Worm (Caenorhabditis elegans) whole organism, L4 larva: ENCODE data around the gene C01G10.9.

Source experiments
- D1046.2 ChIP-seq: fragments of 200-800 bp; sonication (Bioruptor generic); IDR thresholded peaks from 2 replicates; pipeline ENCODE4 v1.3.6; 2022; ENCODE audit warnings: missing genetic modification characterization, missing compliant biosample characterization
- F44E2.7 ChIP-seq: fragments of 200-800 bp; sonication (Bioruptor generic); IDR thresholded peaks from 2 replicates; pipeline ENCODE4 v2.1.2; 2022; ENCODE audit warnings: missing genetic modification characterization, missing compliant biosample characterization
- T26A8.4 ChIP-seq: fragments of 200-800 bp; sonication (Bioruptor generic); IDR thresholded peaks from 2 replicates; pipeline ENCODE4 v1.3.6; 2022; ENCODE audit warnings: missing genetic modification characterization, missing compliant biosample characterization
- Y105C5A.15 ChIP-seq: fragments of 200-800 bp; sonication (Bioruptor generic); IDR thresholded peaks from 2 replicates; pipeline ENCODE4 v1.3.6; 2022; ENCODE audit warnings: missing genetic modification characterization, missing compliant biosample characterization
- Y75B8A.6 ChIP-seq: fragments of 200-800 bp; sonication (Bioruptor generic); IDR thresholded peaks from 2 replicates; pipeline ENCODE4 v1.3.6; 2022; ENCODE audit warnings: missing genetic modification reagents, missing genetic modification characterization, missing compliant biosample characterization
- aha-1 ChIP-seq: fragments of 150-350 bp; peaks from one replicate; lab custom pipeline; 2014; ENCODE audit warnings: missing biosample characterization, missing genetic modification characterization
- aly-2 ChIP-seq: sonication (generic microtip); optimal IDR thresholded peaks from 2 replicates; lab custom pipeline; 2018; ENCODE audit warnings: missing biosample characterization, missing genetic modification characterization
- ama-1 ChIP-seq: fragments of 150-350 bp; optimal IDR thresholded peaks from 2 replicates; lab custom pipeline; 2014; ENCODE audit warnings: inconsistent platforms, mixed read lengths
- arid-1 ChIP-seq: fragments of 200-800 bp; sonication (Bioruptor generic); conservative IDR thresholded peaks from 2 replicates; pipeline ENCODE4 v1.3.6; 2022; ENCODE audit warnings: missing genetic modification reagents, missing genetic modification characterization, missing compliant biosample characterization
- ceh-20 ChIP-seq: fragments of 200-800 bp; sonication (Bioruptor generic); IDR thresholded peaks from 2 replicates; pipeline ENCODE4 v1.3.6; 2022; ENCODE audit warnings: missing genetic modification reagents, missing genetic modification characterization, missing compliant biosample characterization
- ceh-28 ChIP-seq: fragments of 150-350 bp; optimal IDR thresholded peaks from 2 replicates; lab custom pipeline; 2014; ENCODE audit warnings: missing biosample characterization, missing genetic modification reagents, missing genetic modification characterization
- ceh-32 ChIP-seq: sonication (generic microtip); optimal IDR thresholded peaks from 2 replicates; lab custom pipeline; 2016; ENCODE audit warnings: mild to moderate bottlenecking, missing genetic modification characterization, missing compliant biosample characterization; ENCODE audit not compliant: poor library complexity
- ceh-62 ChIP-seq: sonication (generic microtip); optimal IDR thresholded peaks from 2 replicates; lab custom pipeline; 2017; ENCODE audit warnings: missing biosample characterization, missing genetic modification characterization
- ceh-82 ChIP-seq: sonication (generic microtip); optimal IDR thresholded peaks from 2 replicates; lab custom pipeline; 2017; ENCODE audit warnings: missing biosample characterization, missing genetic modification characterization
- daf-12 ChIP-seq: fragments of 150-350 bp; optimal IDR thresholded peaks from 2 replicates; lab custom pipeline; 2014; ENCODE audit warnings: missing biosample characterization, missing genetic modification reagents, missing genetic modification characterization
- daf-16 ChIP-seq, 3 experiments: sonication (generic microtip); optimal IDR thresholded peaks; 2 replicates each; lab custom pipeline; 2016 to 2017; ENCODE audit warnings: missing genetic modification characterization in 3 of 3, missing genetic modification reagents in 3 of 3, mild to moderate bottlenecking in 2 of 3, missing compliant biosample characterization in 2 of 3, missing biosample characterization in 1 of 3, moderate library complexity in 1 of 3
- daf-19 ChIP-seq: fragments of 200-800 bp; sonication (Bioruptor generic); conservative IDR thresholded peaks from 2 replicates; pipeline ENCODE4 v1.3.6; 2022; ENCODE audit warnings: missing genetic modification characterization, missing compliant biosample characterization
- dmd-6 ChIP-seq: fragments of 200-800 bp; sonication (Bioruptor generic); IDR thresholded peaks from 2 replicates; pipeline ENCODE4 v1.3.6; 2022; ENCODE audit warnings: missing genetic modification reagents, missing genetic modification characterization, missing compliant biosample characterization
- dve-1 ChIP-seq: sonication (generic microtip); optimal IDR thresholded peaks from 2 replicates; lab custom pipeline; 2017; ENCODE audit warnings: antibody characterized with exemption, mild to moderate bottlenecking, missing genetic modification characterization, missing compliant biosample characterization; ENCODE audit not compliant: insufficient read depth
- fkh-10 ChIP-seq: fragments of 150-350 bp; optimal IDR thresholded peaks from 2 replicates; lab custom pipeline; 2014; ENCODE audit warnings: missing biosample characterization, missing genetic modification reagents, missing genetic modification characterization
- fos-1 ChIP-seq: fragments of 150-350 bp; optimal IDR thresholded peaks from 2 replicates; lab custom pipeline; 2014; ENCODE audit warnings: missing biosample characterization, missing genetic modification characterization
- hlh-11 ChIP-seq: fragments of 200-800 bp; sonication (Bioruptor generic); optimal IDR thresholded peaks from 2 replicates; lab custom pipeline; 2018; ENCODE audit warnings: mild to moderate bottlenecking, missing genetic modification characterization, missing compliant biosample characterization
- hmg-1.1 ChIP-seq: fragments of 200-800 bp; sonication (Bioruptor generic); IDR thresholded peaks from 2 replicates; pipeline ENCODE4 v1.3.6; 2022; ENCODE audit warnings: missing genetic modification reagents, missing genetic modification characterization, missing compliant biosample characterization
- jun-1 ChIP-seq: fragments of 150-350 bp; optimal IDR thresholded peaks from 2 replicates; lab custom pipeline; 2014; ENCODE audit warnings: missing biosample characterization, missing genetic modification reagents, missing genetic modification characterization
- lim-7 ChIP-seq: fragments of 200-800 bp; sonication (Bioruptor generic); IDR thresholded peaks from 2 replicates; pipeline ENCODE4 v1.3.6; 2022; ENCODE audit warnings: missing genetic modification characterization, missing compliant biosample characterization
- lin-1 ChIP-seq: fragments of 200-800 bp; sonication (Bioruptor generic); IDR thresholded peaks from 2 replicates; pipeline ENCODE4 v1.3.6; 2022; ENCODE audit warnings: missing genetic modification reagents, missing genetic modification characterization, missing compliant biosample characterization
- lin-15B ChIP-seq: fragments of 150-350 bp; sonication (generic microtip); optimal IDR thresholded peaks from 3 replicates; lab custom pipeline; 2014; ENCODE audit warnings: missing biosample characterization, missing genetic modification characterization
- lin-38 ChIP-seq: fragments of 200-800 bp; sonication (Bioruptor generic); IDR thresholded peaks from 2 replicates; pipeline ENCODE4 v1.3.6; 2022; ENCODE audit warnings: missing genetic modification reagents, missing genetic modification characterization, missing compliant biosample characterization
- lir-3 ChIP-seq: sonication (generic microtip); optimal IDR thresholded peaks from 2 replicates; lab custom pipeline; 2016; ENCODE audit warnings: mild to moderate bottlenecking, missing genetic modification characterization, missing compliant biosample characterization
- lsy-2 ChIP-seq, 2 experiments: fragments of 150-350 bp in 1 of 2; sonication (generic microtip) in 1 of 2; optimal IDR thresholded peaks; 2 replicates each; lab custom pipeline; 2014 to 2017; ENCODE audit warnings: missing biosample characterization in 2 of 2, missing genetic modification characterization in 2 of 2
- madf-9 ChIP-seq: fragments of 200-800 bp; sonication (Bioruptor generic); conservative IDR thresholded peaks from 2 replicates; pipeline ENCODE4 v1.3.6; 2022; ENCODE audit warnings: missing genetic modification reagents, missing genetic modification characterization, missing compliant biosample characterization
- mdl-1 ChIP-seq, 2 experiments: fragments of 150-350 bp in 1 of 2; sonication (generic microtip) in 1 of 2; optimal IDR thresholded peaks; 2 replicates each; lab custom pipeline; 2014 to 2017; ENCODE audit warnings: missing biosample characterization in 2 of 2, missing genetic modification characterization in 2 of 2
- mes-2 ChIP-seq: sonication (generic microtip); optimal IDR thresholded peaks from 2 replicates; lab custom pipeline; 2016; ENCODE audit warnings: missing genotype, mild to moderate bottlenecking, missing genetic modification characterization, missing compliant biosample characterization; ENCODE audit not compliant: poor library complexity, severe bottlenecking
- mxl-3 ChIP-seq: fragments of 200-800 bp; sonication (Bioruptor generic); optimal IDR thresholded peaks from 2 replicates; lab custom pipeline; 2018; ENCODE audit warnings: mild to moderate bottlenecking, missing genetic modification characterization, missing compliant biosample characterization
- nhr-11 ChIP-seq: fragments of 150-350 bp; optimal IDR thresholded peaks from 2 replicates; lab custom pipeline; 2014; ENCODE audit warnings: missing biosample characterization, missing genetic modification characterization
- nhr-237 ChIP-seq: sonication (generic microtip); optimal IDR thresholded peaks from 2 replicates; lab custom pipeline; 2017; ENCODE audit warnings: missing biosample characterization, missing genetic modification characterization
- nhr-28 ChIP-seq: fragments of 150-350 bp; optimal IDR thresholded peaks from 2 replicates; lab custom pipeline; 2014; ENCODE audit warnings: missing biosample characterization, missing genetic modification characterization
- nhr-41 ChIP-seq: fragments of 200-800 bp; sonication (Bioruptor generic); IDR thresholded peaks from 2 replicates; pipeline ENCODE4 v1.3.6; 2022; ENCODE audit warnings: missing genetic modification reagents, missing genetic modification characterization, missing compliant biosample characterization
- nhr-48 ChIP-seq: sonication (generic microtip); optimal IDR thresholded peaks from 2 replicates; lab custom pipeline; 2016; ENCODE audit warnings: mild to moderate bottlenecking, missing genetic modification characterization, missing compliant biosample characterization
- nhr-6 ChIP-seq: fragments of 150-350 bp; optimal IDR thresholded peaks from 2 replicates; lab custom pipeline; 2014; ENCODE audit warnings: missing biosample characterization, missing genetic modification characterization
- pha-4 ChIP-seq, 2 experiments: fragments of 150-350 bp in 1 of 2; fragments of 200-800 bp in 1 of 2; sonication (Bioruptor generic) in 1 of 2; IDR thresholded peaks in 1 of 2; optimal IDR thresholded peaks in 1 of 2; 2 replicates each; pipeline versions ENCODE4 v1.3.6 to Lab custom; 2014 to 2022; ENCODE audit warnings: missing genetic modification characterization in 2 of 2, missing genetic modification reagents in 2 of 2, missing biosample characterization in 1 of 2, missing compliant biosample characterization in 1 of 2
- snpc-1.2 ChIP-seq: fragments of 200-800 bp; sonication (Bioruptor generic); IDR thresholded peaks from 2 replicates; pipeline ENCODE4 v1.3.6; 2022; ENCODE audit warnings: missing genetic modification reagents, missing genetic modification characterization, missing compliant biosample characterization
- unc-130 ChIP-seq: sonication (generic microtip); optimal IDR thresholded peaks from 2 replicates; lab custom pipeline; 2016; ENCODE audit warnings: missing genetic modification reagents, missing genetic modification characterization, missing compliant biosample characterization
- vab-7 ChIP-seq: fragments of 200-800 bp; sonication (Bioruptor generic); IDR thresholded peaks from 2 replicates; pipeline ENCODE4 v1.3.6; 2022; ENCODE audit warnings: missing genetic modification reagents, missing genetic modification characterization, missing compliant biosample characterization
- zip-2 ChIP-seq: fragments of 150-350 bp; optimal IDR thresholded peaks from 2 replicates; lab custom pipeline; 2014; ENCODE audit warnings: missing biosample characterization, missing genetic modification characterization
- ztf-11 ChIP-seq: fragments of 150-350 bp; optimal IDR thresholded peaks from 2 replicates; lab custom pipeline; 2014; ENCODE audit warnings: missing biosample characterization, missing genetic modification characterization
- ztf-7 ChIP-seq: fragments of 150-350 bp; optimal IDR thresholded peaks from 2 replicates; lab custom pipeline; 2014; ENCODE audit warnings: missing biosample characterization, missing genetic modification characterization

The C01G10.9 gene

ce11 chrV:15074907-15075306 is 7.4 kb upstream of the C01G10.9 start (continued):
- TF ChIP-seq mxl-3 (GFP tag; lab: Kevin White, UChicago) (no peak), mes-2 (tag; lab: Kevin White, UChicago) (peak; percentile 10), daf-19 (no peak), aha-1 (peak; percentile 80), unc-130 (GFP tag; lab: Kevin White, UChicago) (no peak), ztf-11 (tag; lab: Kevin White, UChicago) (no peak), nhr-11 (tag; lab: Kevin White, UChicago) (no peak), daf-16 (GFP tag; optimal IDR thresholded peaks at IDR 0.05; lab: Kevin White, UChicago) (no peak), daf-16 (tag; optimal IDR thresholded peaks at IDR 0.05; lab: Kevin White, UChicago) (no peak)

ce11 chrV:15078560-15078959 is 3.8 kb upstream of the C01G10.9 start:
- TF ChIP-seq jun-1 (tag; lab: Kevin White, UChicago) (no peak), nhr-237 (tag; lab: Kevin White, UChicago) (no peak), mdl-1 (tag; optimal IDR thresholded peaks at IDR 0.05; lab: Kevin White, UChicago) (no peak), hlh-11 (tag; lab: Kevin White, UChicago) (no peak), fkh-10 (GFP tag; lab: Kevin White, UChicago) (no peak), F44E2.7 (GFP tag; lab: Robert Waterston, UW) (no peak), ceh-28 (tag; lab: Kevin White, UChicago) (no peak), lin-15B (tag; lab: Kevin White, UChicago) (no peak), ceh-62 (tag; lab: Kevin White, UChicago) (no peak), vab-7 (GFP tag; lab: Robert Waterston, UW) (no peak), hmg-1.1 (no peak)

- TF ChIP-seq lir-3 (tag; lab: Kevin White, UChicago) (no peak), nhr-48 (tag; lab: Kevin White, UChicago) (no peak), fos-1 (no peak), ztf-7 (tag; lab: Kevin White, UChicago) (no peak), lin-1 (GFP tag; lab: Robert Waterston, UW) (no peak), ceh-82 (tag; lab: Kevin White, UChicago) (no peak), ceh-20 (GFP tag; lab: Robert Waterston, UW) (no peak), aly-2 (tag; lab: Kevin White, UChicago) (no peak), jun-1 (tag; lab: Kevin White, UChicago) (no peak), T26A8.4 (GFP tag; lab: Robert Waterston, UW) (peak; percentile 14; the same call in 1 of the 2 replicates), daf-19 (no peak), daf-12 (tag; lab: Kevin White, UChicago) (no peak), ama-1 (peak; percentile 70), dve-1 (peak; percentile 10), nhr-28 (tag; lab: Kevin White, UChicago) (no peak), arid-1 (GFP tag; lab: Robert Waterston, UW) (0 out of 2 replicates have a peak, but pooled peaks have one; percentile 30), snpc-1.2 (GFP tag; lab: Robert Waterston, UW) (no peak), madf-9 (GFP tag; lab: Robert Waterston, UW) (no peak), zip-2 (no peak), hlh-11 (tag; lab: Kevin White, UChicago) (no peak), lsy-2 (tag; optimal IDR thresholded peaks at IDR 0.05; lab: Kevin White, UChicago) (no peak), Y105C5A.15 (GFP tag; lab: Robert Waterston, UW) (no peak), aha-1 (peak; percentile 18), nhr-6 (peak; percentile 48), F44E2.7 (GFP tag; lab: Robert Waterston, UW) (no peak), daf-16 (GFP tag; optimal IDR thresholded peaks at IDR 0.05; lab: Kevin White, UChicago) (no peak), daf-16 (tag; optimal IDR thresholded peaks at IDR 0.05; lab: Kevin White, UChicago) (peak; percentile 25), dmd-6 (GFP tag; lab: Robert Waterston, UW) (no peak), nhr-41 (no peak), lin-38 (peak; percentile 66), pha-4 (GFP tag; IDR thresholded peaks at IDR 0.05; lab: Robert Waterston, UW) (peak; percentile 47; the same call in 1 of the 2 replicates), pha-4 (tag; optimal IDR thresholded peaks at IDR 0.05; lab: Kevin White, UChicago) (no peak), D1046.2 (GFP tag; lab: Robert Waterston, UW) (no peak), Y75B8A.6 (GFP tag; lab: Robert Waterston, UW) (0 out of 2 replicates have a peak, but pooled peaks have one; percentile 21), lim-7 (no peak), mxl-3 (GFP tag; lab: Kevin White, UChicago) (no peak), ceh-32 (tag; lab: Kevin White, UChicago) (no peak)
These were observed 1.3 kb downstream of the C01G10.9 start for ce11 chrV:15083659-15084058.
